Fruit fly (Drosophila melanogaster) whole organism: Measurements from ENCODE around the gene Etfb.

ENCODE experiments used
- CG8478 ChIP-seq: fragments of >200 bp; optimal IDR thresholded peaks from 2 replicates; lab custom pipeline; 2018; ENCODE audit warnings: inconsistent platforms
- EcR ChIP-seq, 2 experiments: fragments of >200 bp; optimal IDR thresholded peaks; 2 replicates each; lab custom pipeline; 2017; ENCODE audit warnings: missing biosample characterization in 2 of 2, missing genetic modification characterization in 2 of 2, missing genetic modification reagents in 2 of 2
- psq ChIP-seq: fragments of >200 bp; optimal IDR thresholded peaks from 2 replicates; lab custom pipeline; 2017
- usp ChIP-seq: fragments of >200 bp; optimal IDR thresholded peaks from 2 replicates; lab custom pipeline; 2017; ENCODE audit warnings: missing biosample characterization, missing genetic modification characterization, mixed read lengths

- no peak for TF ChIP-seq usp (GFP tag; lab: Kevin White, UChicago)
- no peak for TF ChIP-seq EcR (GFP tag; optimal IDR thresholded peaks at IDR 0.05; lab: Kevin White, UChicago)
- TF ChIP-seq psq (lab: Kevin White, UChicago): no peak
- no peak for TF ChIP-seq CG8478 (lab: Kevin White, UChicago)
Measured at dm6 chr3R:29787891-29788549, 14.7 kb downstream of the Etfb start.
